Worm (Caenorhabditis elegans) whole organism, midembryonic: Measurements from ENCODE around the gene F10C1.9.

Experiments
- med-1 ChIP-seq: sonication (generic microtip); optimal IDR thresholded peaks from 2 replicates; lab custom pipeline; 2017; ENCODE audit warnings: missing genetic modification characterization, mild to moderate bottlenecking, missing compliant biosample characterization, antibody characterized with exemption, missing genetic modification reagents; ENCODE audit not compliant: insufficient read depth
- ref-1 ChIP-seq: fragments of 200-800 bp; sonication (Bioruptor generic); conservative IDR thresholded peaks from 2 replicates; pipeline ENCODE4 v1.3.6; 2022; ENCODE audit warnings: missing genetic modification reagents, missing genetic modification characterization, missing compliant biosample characterization
- ztf-23 ChIP-seq: fragments of 200-800 bp; sonication (Bioruptor generic); IDR thresholded peaks from 2 replicates; pipeline ENCODE4 v1.3.6; 2022; ENCODE audit warnings: missing genetic modification reagents, missing genetic modification characterization, missing compliant biosample characterization

ce11 chrII:5785504-5785903 lies 40.4 kb upstream of the F10C1.9 start:
- TF ChIP-seq ref-1 (GFP tag; lab: Robert Waterston, UW) (no peak), ztf-23 (GFP tag; lab: Robert Waterston, UW) (no peak), med-1 (GFP tag; lab: Kevin White, UChicago) (no peak)
